Fruit fly (Drosophila melanogaster) whole organism, embryonic: ENCODE data around the gene CG33235.

Experiments used
- Aef1 ChIP-seq: fragments of 200-800 bp; sonication (Bioruptor generic); IDR thresholded peaks from 3 replicates; pipeline ENCODE4 v1.3.6; 2022; ENCODE audit warnings: missing biosample characterization, missing genetic modification characterization
- B-H1 ChIP-seq: fragments of 200-800 bp; sonication (Bioruptor generic); IDR thresholded peaks from 3 replicates; pipeline ENCODE4 v1.3.6; 2022; ENCODE audit warnings: missing biosample characterization, missing genetic modification characterization
- CG10274 ChIP-seq: fragments of 200-800 bp; sonication (Bioruptor generic); optimal IDR thresholded peaks from 3 replicates; lab custom pipeline; 2017; ENCODE audit warnings: missing biosample characterization, mild to moderate bottlenecking, missing genetic modification characterization
- CG10462 ChIP-seq: fragments of 200-800 bp; sonication (Bioruptor generic); optimal IDR thresholded peaks from 2 replicates; lab custom pipeline; 2016; ENCODE audit warnings: missing biosample characterization, missing genetic modification characterization
- CG11247 ChIP-seq: fragments of 200-800 bp; sonication (Bioruptor generic); IDR thresholded peaks from 2 replicates; pipeline ENCODE4 v1.3.6; 2022; ENCODE audit warnings: missing biosample characterization, missing genetic modification characterization
- CG12769 ChIP-seq: fragments of 200-800 bp; sonication (Bioruptor generic); optimal IDR thresholded peaks from 2 replicates; lab custom pipeline; 2019; ENCODE audit warnings: missing biosample characterization, mild to moderate bottlenecking, missing genetic modification characterization, moderate library complexity
- CG12942 ChIP-seq: fragments of 200-800 bp; sonication (Bioruptor generic); optimal IDR thresholded peaks from 3 replicates; lab custom pipeline; 2016; ENCODE audit warnings: missing biosample characterization, missing genetic modification characterization
- CG13424 ChIP-seq: fragments of 200-800 bp; sonication (Bioruptor generic); optimal IDR thresholded peaks from 2 replicates; lab custom pipeline; 2019; ENCODE audit warnings: missing biosample characterization, mild to moderate bottlenecking, missing genetic modification characterization, moderate library complexity
- CG14050 ChIP-seq: fragments of 200-800 bp; sonication (Bioruptor generic); IDR thresholded peaks from 3 replicates; pipeline ENCODE4 v1.3.6; 2022; ENCODE audit warnings: missing biosample characterization, missing genetic modification characterization
- CG14667 ChIP-seq: fragments of 200-800 bp; sonication (Bioruptor generic); IDR thresholded peaks from 2 replicates; pipeline ENCODE4 v1.3.6; 2022; ENCODE audit warnings: missing biosample characterization, missing genetic modification characterization
- CG30020 ChIP-seq: fragments of 200-800 bp; optimal IDR thresholded peaks from 2 replicates; lab custom pipeline; 2019; ENCODE audit warnings: missing biosample characterization, mild to moderate bottlenecking, missing genetic modification characterization, moderate library complexity
- CG3065 ChIP-seq: fragments of 200-800 bp; sonication (Bioruptor generic); optimal IDR thresholded peaks from 2 replicates; lab custom pipeline; 2016; ENCODE audit warnings: missing biosample characterization, missing genetic modification characterization
- CG31388 ChIP-seq: fragments of 200-800 bp; sonication (Bioruptor generic); optimal IDR thresholded peaks from 2 replicates; lab custom pipeline; 2016; ENCODE audit warnings: missing biosample characterization, missing genetic modification characterization
- CG4404 ChIP-seq: fragments of 200-800 bp; sonication (Bioruptor generic); IDR thresholded peaks from 2 replicates; pipeline ENCODE4 v1.3.6; 2022; ENCODE audit warnings: missing biosample characterization, missing genetic modification characterization
- CG4820 ChIP-seq: fragments of 200-800 bp; sonication (Bioruptor generic); optimal IDR thresholded peaks from 3 replicates; lab custom pipeline; 2016; ENCODE audit warnings: missing biosample characterization, missing genetic modification characterization
- CG8290 ChIP-seq, 3 experiments: fragments of 200-800 bp; sonication (Bioruptor generic); optimal IDR thresholded peaks; 2 replicates each; lab custom pipeline; 2016 to 2019; ENCODE audit warnings: missing biosample characterization in 3 of 3, missing genetic modification characterization in 3 of 3, mild to moderate bottlenecking in 2 of 3, moderate library complexity in 1 of 3
- CG8944 ChIP-seq: fragments of 200-800 bp; sonication (Bioruptor generic); optimal IDR thresholded peaks from 3 replicates; lab custom pipeline; 2016; ENCODE audit warnings: missing biosample characterization, missing genetic modification characterization
- Chrac-16 ChIP-seq: fragments of 200-800 bp; sonication (Bioruptor generic); optimal IDR thresholded peaks from 3 replicates; lab custom pipeline; 2016; ENCODE audit warnings: missing biosample characterization, missing genetic modification characterization
- CoRest ChIP-seq: fragments of 200-800 bp; sonication (Bioruptor generic); optimal IDR thresholded peaks from 3 replicates; lab custom pipeline; 2018; ENCODE audit warnings: missing biosample characterization, mild to moderate bottlenecking, missing genetic modification characterization, moderate library complexity
- D19B ChIP-seq: fragments of 200-800 bp; sonication (Bioruptor generic); optimal IDR thresholded peaks from 2 replicates; lab custom pipeline; 2017; ENCODE audit warnings: missing biosample characterization, mild to moderate bottlenecking, missing genetic modification characterization
- Dbx ChIP-seq: fragments of 200-800 bp; sonication (Bioruptor generic); IDR thresholded peaks from 3 replicates; pipeline ENCODE4 v1.3.6; 2022; ENCODE audit warnings: missing biosample characterization, missing genetic modification characterization
- Hey ChIP-seq: fragments of 200-800 bp; sonication (Bioruptor generic); optimal IDR thresholded peaks from 3 replicates; lab custom pipeline; 2018; ENCODE audit warnings: missing biosample characterization, mild to moderate bottlenecking, missing genetic modification characterization
- Lpt ChIP-seq: fragments of >200 bp; optimal IDR thresholded peaks from 2 replicates; lab custom pipeline; 2018; ENCODE audit warnings: missing biosample characterization, missing genetic modification characterization
- Max ChIP-seq: fragments of 200-800 bp; sonication (Bioruptor generic); optimal IDR thresholded peaks from 2 replicates; lab custom pipeline; 2016; ENCODE audit warnings: missing biosample characterization, mild to moderate bottlenecking, missing genetic modification characterization
- Med ChIP-seq: fragments of 200-800 bp; sonication (Bioruptor generic); peaks from one replicate; lab custom pipeline; 2016; ENCODE audit warnings: missing biosample characterization, missing genetic modification characterization, mild to moderate bottlenecking, inconsistent platforms, moderate library complexity
- Mrtf ChIP-seq: fragments of 200-800 bp; sonication (Bioruptor generic); IDR thresholded peaks from 3 replicates; pipeline ENCODE4 v1.3.6; 2022; ENCODE audit warnings: missing biosample characterization, missing genetic modification characterization
- Myb ChIP-seq: fragments of 200-800 bp; sonication (Bioruptor generic); optimal IDR thresholded peaks from 2 replicates; lab custom pipeline; 2016; ENCODE audit warnings: missing biosample characterization, missing genetic modification characterization
- Poxn ChIP-seq: fragments of 200-800 bp; sonication (Bioruptor generic); IDR thresholded peaks from 2 replicates; pipeline ENCODE4 v1.3.6; 2022; ENCODE audit warnings: missing biosample characterization, missing genetic modification characterization
- Rfx ChIP-seq: fragments of 200-800 bp; sonication (Bioruptor generic); IDR thresholded peaks from 2 replicates; pipeline ENCODE4 v1.3.6; 2022; ENCODE audit warnings: missing biosample characterization, missing genetic modification characterization
- Spps ChIP-seq: fragments of 200-800 bp; sonication (Bioruptor generic); optimal IDR thresholded peaks from 2 replicates; lab custom pipeline; 2018; ENCODE audit warnings: missing biosample characterization, mild to moderate bottlenecking, missing genetic modification characterization
- ac ChIP-seq: fragments of 200-800 bp; sonication (Bioruptor generic); optimal IDR thresholded peaks from 3 replicates; lab custom pipeline; 2017; ENCODE audit warnings: missing biosample characterization, mild to moderate bottlenecking, missing genetic modification characterization
- aop ChIP-seq: fragments of 200-800 bp; sonication (Bioruptor generic); IDR thresholded peaks from 2 replicates; pipeline ENCODE4 v1.3.6; 2022; ENCODE audit warnings: missing biosample characterization, missing genetic modification characterization
- ase ChIP-seq: fragments of 200-800 bp; sonication (Bioruptor generic); IDR thresholded peaks from 3 replicates; pipeline ENCODE4 v1.3.6; 2022; ENCODE audit warnings: missing biosample characterization, missing genetic modification characterization
- dimm ChIP-seq: fragments of 200-800 bp; sonication (Bioruptor generic); IDR thresholded peaks from 2 replicates; pipeline ENCODE4 v1.3.6; 2022; ENCODE audit warnings: missing biosample characterization, missing genetic modification characterization
- en ChIP-seq: fragments of 200-800 bp; sonication (Bioruptor generic); optimal IDR thresholded peaks from 2 replicates; lab custom pipeline; 2016; ENCODE audit warnings: missing biosample characterization, missing genetic modification characterization
- grn ChIP-seq: fragments of 200-800 bp; sonication (Bioruptor generic); optimal IDR thresholded peaks from 3 replicates; lab custom pipeline; 2017; ENCODE audit warnings: missing biosample characterization, missing genetic modification characterization
- her ChIP-seq: fragments of 200-800 bp; sonication (Bioruptor generic); optimal IDR thresholded peaks from 2 replicates; lab custom pipeline; 2016; ENCODE audit warnings: missing biosample characterization, missing genetic modification characterization
- hkb ChIP-seq, 2 experiments: fragments of 200-800 bp in 1 of 2; fragments of >200 bp in 1 of 2; sonication (Bioruptor generic) in 1 of 2; IDR thresholded peaks in 1 of 2; optimal IDR thresholded peaks in 1 of 2; 2 replicates each; pipeline versions ENCODE4 v1.3.6 to Lab custom; 2017 to 2022; ENCODE audit warnings: missing biosample characterization in 1 of 2, missing genetic modification characterization in 1 of 2
- kay ChIP-seq: fragments of 200-800 bp; sonication (Bioruptor generic); optimal IDR thresholded peaks from 2 replicates; lab custom pipeline; 2016; ENCODE audit warnings: missing biosample characterization, missing genetic modification characterization
- klu ChIP-seq: fragments of 200-800 bp; sonication (Bioruptor generic); IDR thresholded peaks from 2 replicates; pipeline ENCODE4 v1.3.6; 2022; ENCODE audit warnings: missing biosample characterization, missing genetic modification characterization
- lola ChIP-seq, 3 experiments: fragments of >200 bp in 2 of 3; fragments of 200-800 bp in 1 of 3; sonication (Bioruptor generic) in 1 of 3; optimal IDR thresholded peaks; 2 replicates each; lab custom pipeline; 2017 to 2019; ENCODE audit warnings: missing biosample characterization in 3 of 3, missing genetic modification characterization in 3 of 3, mild to moderate bottlenecking in 1 of 3, moderate library complexity in 1 of 3
- oc ChIP-seq: fragments of 200-800 bp; sonication (Bioruptor generic); optimal IDR thresholded peaks from 2 replicates; lab custom pipeline; 2018; ENCODE audit warnings: missing biosample characterization, mild to moderate bottlenecking, missing genetic modification characterization, moderate library complexity
- onecut ChIP-seq: fragments of 200-800 bp; sonication (Bioruptor generic); IDR thresholded peaks from 2 replicates; pipeline ENCODE4 v1.3.6; 2022; ENCODE audit warnings: missing biosample characterization, missing genetic modification characterization
- pzg ChIP-seq: fragments of 200-800 bp; sonication (Bioruptor generic); optimal IDR thresholded peaks from 3 replicates; lab custom pipeline; 2018; ENCODE audit warnings: missing biosample characterization, mild to moderate bottlenecking, missing genetic modification characterization, moderate library complexity
- sens ChIP-seq: fragments of 200-800 bp; sonication (Bioruptor generic); peaks from one replicate; lab custom pipeline; 2016; ENCODE audit warnings: missing biosample characterization, missing genetic modification characterization
- sens-2 ChIP-seq: fragments of 200-800 bp; sonication (Bioruptor generic); IDR thresholded peaks from 2 replicates; pipeline ENCODE4 v1.3.6; 2022; ENCODE audit warnings: missing biosample characterization, missing genetic modification characterization
- sqz ChIP-seq: fragments of 200-800 bp; sonication (Bioruptor generic); optimal IDR thresholded peaks from 3 replicates; lab custom pipeline; 2018; ENCODE audit warnings: missing biosample characterization, mild to moderate bottlenecking, missing genetic modification characterization
- sr ChIP-seq: fragments of 200-800 bp; sonication (Bioruptor generic); IDR thresholded peaks from 3 replicates; pipeline ENCODE4 v1.3.6; 2022; ENCODE audit warnings: missing biosample characterization, missing genetic modification characterization
- tin ChIP-seq: fragments of 200-800 bp; sonication (Bioruptor generic); optimal IDR thresholded peaks from 3 replicates; lab custom pipeline; 2016; ENCODE audit warnings: missing biosample characterization, missing genetic modification characterization
- vfl ChIP-seq: fragments of 200-800 bp; sonication (Bioruptor generic); optimal IDR thresholded peaks from 2 replicates; lab custom pipeline; 2016; ENCODE audit warnings: missing biosample characterization, missing genetic modification characterization
- wdn ChIP-seq: fragments of 200-800 bp; sonication (Bioruptor generic); IDR thresholded peaks from 2 replicates; pipeline ENCODE4 v1.3.6; 2022; ENCODE audit warnings: missing biosample characterization, missing genetic modification characterization

Gene CG33235

dm6 chrX:11446792-11447405, 44.5 kb downstream of the CG33235 start:
- TF ChIP-seq Chrac-16 (GFP tag; lab: Kevin White, UChicago): peak; percentile 72
- no peak for TF ChIP-seq ac (GFP tag; lab: Kevin White, UChicago)
- TF ChIP-seq lola (GFP tag; optimal IDR thresholded peaks at IDR 0.05; lab: Kevin White, UChicago): no peak
- TF ChIP-seq sens-2 (GFP tag; lab: Robert Waterston, UW): no peak
- TF ChIP-seq Myb (GFP tag; lab: Kevin White, UChicago): peak; percentile 76
- TF ChIP-seq onecut (GFP tag; lab: Robert Waterston, UW): peak; percentile 59
- TF ChIP-seq D19B (GFP tag; lab: Kevin White, UChicago): peak; percentile 77
- peak; percentile 96 for TF ChIP-seq CG12769 (tag; lab: Kevin White, UChicago)
- no peak for TF ChIP-seq oc (tag; lab: Kevin White, UChicago)
- peak; percentile 54 for TF ChIP-seq vfl (GFP tag; lab: Kevin White, UChicago)
- TF ChIP-seq CG14050 (GFP tag; lab: Robert Waterston, UW): peak; percentile 68
- peak; percentile 69 for TF ChIP-seq CG13424 (tag; lab: Kevin White, UChicago)
- peak; percentile 78 for TF ChIP-seq CoRest (tag; lab: Kevin White, UChicago)
- peak; percentile 67 for TF ChIP-seq CG10274
- TF ChIP-seq CG8944 (GFP tag; lab: Kevin White, UChicago): peak; percentile 71
- TF ChIP-seq aop (GFP tag; lab: Robert Waterston, UW): 0 out of 2 replicates have a peak, but pooled peaks have one; percentile 9
- TF ChIP-seq CG31388 (GFP tag; lab: Kevin White, UChicago): no peak
- TF ChIP-seq Med (GFP tag; lab: Kevin White, UChicago): peak; percentile 98
- peak; percentile 71 for TF ChIP-seq B-H1 (GFP tag; lab: Robert Waterston, UW)
- no peak for TF ChIP-seq Lpt (GFP tag; lab: Kevin White, UChicago)
- TF ChIP-seq CG3065: peak; percentile 3
- no peak for TF ChIP-seq CG30020 (tag; lab: Kevin White, UChicago)
- no peak for TF ChIP-seq sr (GFP tag; lab: Robert Waterston, UW)
- TF ChIP-seq kay (GFP tag; lab: Kevin White, UChicago): peak; percentile 46
- TF ChIP-seq grn: peak; percentile 38
- peak; percentile 69 for TF ChIP-seq Hey
- TF ChIP-seq sqz: no peak
- TF ChIP-seq wdn: peak; percentile 86
- TF ChIP-seq dimm: no peak
- peak; percentile 78 for TF ChIP-seq Aef1
- TF ChIP-seq Spps: no peak
- peak; percentile 92 for TF ChIP-seq sens (GFP tag; lab: Kevin White, UChicago)
- TF ChIP-seq klu (GFP tag; lab: Robert Waterston, UW): peak; percentile 58
- TF ChIP-seq hkb (optimal IDR thresholded peaks at IDR 0.05; lab: Kevin White, UChicago): no peak
- TF ChIP-seq hkb (GFP tag; IDR thresholded peaks at IDR 0.05; lab: Robert Waterston, UW): peak; percentile 50; the same call in 1 of the 2 replicates
- peak; percentile 25 for TF ChIP-seq en (GFP tag; lab: Kevin White, UChicago)
- TF ChIP-seq Poxn: peak; percentile 80
- TF ChIP-seq Mrtf (GFP tag; lab: Robert Waterston, UW): peak; percentile 77
- peak; percentile 48 for TF ChIP-seq CG12942 (GFP tag; lab: Kevin White, UChicago)
- TF ChIP-seq CG10462 (GFP tag; lab: Kevin White, UChicago): no peak
- TF ChIP-seq pzg (GFP tag; lab: Kevin White, UChicago): peak; percentile 22
- peak; percentile 72 for TF ChIP-seq CG14667
- TF ChIP-seq her: peak; percentile 80
- TF ChIP-seq Rfx (GFP tag; lab: Robert Waterston, UW): peak; percentile 95
- TF ChIP-seq tin: peak; percentile 65
- peak; percentile 82 for TF ChIP-seq CG11247
- peak; percentile 71 for TF ChIP-seq Max (GFP tag; lab: Kevin White, UChicago)
- peak; percentile 41 for TF ChIP-seq CG4820 (GFP tag; lab: Kevin White, UChicago)
- no peak; the same call in 2 of the 3 replicates for TF ChIP-seq ase
- TF ChIP-seq CG4404: peak; percentile 63
- no peak for TF ChIP-seq CG8290 (GFP tag; optimal IDR thresholded peaks at IDR 0.05; lab: Kevin White, UChicago)
- TF ChIP-seq CG8290 (tag; optimal IDR thresholded peaks at IDR 0.05; lab: Kevin White, UChicago): peak in 1 of 2 experiments; percentile 99
- peak; percentile 92 for TF ChIP-seq Dbx
